Worm (Caenorhabditis elegans) whole organism, late embryonic: ENCODE results near the gene nspd-2.

Experiments used
- ceh-34 ChIP-seq: sonication (generic microtip); optimal IDR thresholded peaks from 2 replicates; lab custom pipeline; 2016; ENCODE audit warnings: mild to moderate bottlenecking, missing genetic modification characterization, missing compliant biosample characterization
- fkh-10 ChIP-seq: fragments of 150-350 bp; optimal IDR thresholded peaks from 2 replicates; lab custom pipeline; 2014; ENCODE audit warnings: missing biosample characterization, missing genetic modification reagents, missing genetic modification characterization
- hlh-30 ChIP-seq: sonication (generic microtip); optimal IDR thresholded peaks from 2 replicates; lab custom pipeline; 2017; ENCODE audit warnings: antibody characterized with exemption, missing genetic modification characterization, missing compliant biosample characterization; ENCODE audit not compliant: insufficient read depth
- lin-11 ChIP-seq: fragments of 200-800 bp; sonication (Bioruptor generic); optimal IDR thresholded peaks from 2 replicates; lab custom pipeline; 2018; ENCODE audit warnings: mild to moderate bottlenecking, missing genetic modification characterization, missing compliant biosample characterization
- nhr-11 ChIP-seq: fragments of 150-350 bp; optimal IDR thresholded peaks from 2 replicates; lab custom pipeline; 2014; ENCODE audit warnings: missing biosample characterization, missing genetic modification characterization
- unc-55 ChIP-seq: sonication (generic microtip); optimal IDR thresholded peaks from 2 replicates; lab custom pipeline; 2017; ENCODE audit warnings: missing biosample characterization, missing genetic modification reagents, missing genetic modification characterization

- TF ChIP-seq hlh-30 (tag; lab: Kevin White, UChicago) (no peak), lin-11 (tag; lab: Kevin White, UChicago) (no peak), unc-55 (GFP tag; lab: Kevin White, UChicago) (no peak), nhr-11 (no peak), ceh-34 (tag; lab: Kevin White, UChicago) (no peak), fkh-10 (GFP tag; lab: Kevin White, UChicago) (no peak)
Observed at ce11 chrIV:9854952-9855351, 11.1 kb downstream of the nspd-2 start.
